Worm (Caenorhabditis elegans): ENCODE data around the gene C13F10.8.

The C13F10.8 gene

DNA sequence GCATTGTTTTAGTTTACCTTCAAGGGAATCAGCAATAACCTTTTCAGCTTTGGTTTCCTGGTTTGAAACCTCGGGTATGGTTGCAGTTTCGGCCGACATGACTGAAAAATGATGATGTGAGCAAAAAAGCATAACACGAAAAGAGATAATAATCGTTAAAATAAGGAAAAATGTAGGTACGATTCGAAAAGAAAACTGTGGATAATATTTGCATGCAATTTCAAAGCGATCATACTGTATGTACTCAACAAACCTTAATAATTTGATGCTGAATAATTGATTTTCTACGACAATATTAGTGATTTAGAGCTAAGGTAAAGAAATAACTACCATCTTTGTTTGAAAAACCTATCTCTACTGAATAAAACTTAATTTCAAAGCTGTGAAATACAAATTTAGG, 24.8 kb downstream of the C13F10.8 start, which contains the start of gene attf-2:
Gene attf-2 (minus strand): TSS at position 101 of the 400 bp plus-strand sequence.
- TF ChIP-seq W03F9.2 (tag; optimal IDR thresholded peaks at IDR 0.05) (no peak), him-1 (tag; optimal IDR thresholded peaks at IDR 0.05) (no peak), dao-5 (tag; optimal IDR thresholded peaks at IDR 0.05) (no peak)

DNA sequence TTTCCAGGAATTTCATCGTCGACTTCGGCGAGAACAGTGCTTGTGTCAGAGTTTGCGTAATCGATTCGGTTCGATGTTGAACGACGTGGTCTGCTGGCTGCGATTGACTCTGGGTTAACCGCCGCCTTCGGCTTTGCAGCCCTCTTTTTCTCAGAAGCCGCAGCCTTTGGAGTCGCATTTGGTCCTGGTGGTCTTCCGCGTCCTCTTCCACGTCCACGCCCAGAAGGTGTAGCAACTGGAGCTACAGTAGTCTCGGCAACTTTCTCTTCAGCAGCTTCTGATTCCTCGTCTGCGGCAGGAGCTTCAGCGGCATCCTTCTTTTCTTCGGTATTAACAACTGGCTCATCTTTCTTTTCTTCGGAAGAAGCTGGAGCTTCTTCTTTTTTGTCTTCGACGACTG, 26.0 kb downstream of the C13F10.8 start:
- TF ChIP-seq him-1 (tag; optimal IDR thresholded peaks at IDR 0.05): no peak
- TF ChIP-seq W03F9.2 (tag; optimal IDR thresholded peaks at IDR 0.05): no peak
- no peak for TF ChIP-seq dao-5 (tag; optimal IDR thresholded peaks at IDR 0.05)

DNA sequence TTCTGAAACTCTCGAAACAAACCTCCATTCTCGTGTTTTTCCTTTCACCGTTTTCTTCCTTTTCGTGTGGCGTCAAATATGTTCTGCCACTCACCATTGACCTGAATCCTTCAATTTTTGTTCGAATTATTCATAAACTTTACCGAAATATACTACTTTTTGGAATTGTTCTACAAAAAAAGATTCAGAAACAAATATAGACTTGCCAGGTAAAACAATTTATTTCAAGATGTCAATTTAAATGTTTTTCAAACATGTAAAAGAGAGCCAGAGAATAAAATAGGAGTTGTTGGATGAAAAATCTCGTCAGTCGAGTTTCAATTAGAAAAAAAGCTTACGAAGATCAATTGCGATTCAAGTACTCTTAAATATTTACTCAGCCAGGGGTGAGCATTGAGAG, 27.3 kb downstream of the C13F10.8 start, which contains the start of gene F09G2.8:
Gene F09G2.8 (minus strand): TSS at position 101 of the 400 bp plus-strand sequence.
- TF ChIP-seq him-1 (tag; optimal IDR thresholded peaks at IDR 0.05) (no peak), W03F9.2 (tag; optimal IDR thresholded peaks at IDR 0.05) (no peak), dao-5 (tag; optimal IDR thresholded peaks at IDR 0.05) (no peak)

DNA sequence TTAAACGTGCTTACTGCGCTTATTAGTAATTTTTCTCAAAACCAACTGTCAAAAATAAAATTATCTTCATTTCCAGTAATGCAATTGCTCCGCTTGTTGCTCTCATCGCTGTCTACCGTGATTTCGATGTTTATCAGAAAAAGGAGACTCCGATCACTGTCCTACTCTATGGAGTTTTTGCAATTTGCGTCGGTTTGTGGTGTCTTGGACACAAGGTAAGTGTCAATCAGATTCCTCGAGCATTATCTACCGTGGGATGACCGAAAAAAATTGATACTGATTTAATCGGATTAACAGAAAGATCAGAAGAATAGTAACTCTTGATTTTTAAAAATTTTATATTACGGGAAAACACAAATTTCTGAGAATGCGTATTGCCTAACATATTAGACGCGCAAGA, 33.5 kb downstream of the C13F10.8 start:
- TF ChIP-seq W03F9.2 (tag; optimal IDR thresholded peaks at IDR 0.05) (no peak), him-1 (tag; optimal IDR thresholded peaks at IDR 0.05) (no peak), dao-5 (tag; optimal IDR thresholded peaks at IDR 0.05) (no peak)

DNA sequence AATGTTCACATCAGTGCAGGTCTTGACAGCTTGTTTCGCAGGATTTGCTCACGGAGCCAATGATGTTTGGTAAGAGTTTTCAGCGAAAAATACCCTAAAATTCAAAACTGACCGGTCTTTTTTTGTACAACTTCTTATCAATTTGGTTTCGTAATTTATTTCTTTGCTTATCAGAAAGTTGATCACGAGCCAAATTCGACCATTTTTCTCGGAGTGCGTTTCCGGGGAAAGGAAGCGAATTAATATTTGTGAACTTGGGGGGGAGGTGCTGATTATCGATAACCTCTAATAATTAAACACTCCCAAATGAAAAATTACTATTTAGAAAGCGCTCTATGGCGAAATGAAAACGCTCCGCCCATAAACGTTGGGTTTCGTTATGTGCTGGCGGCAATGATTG, 34.2 kb downstream of the C13F10.8 start:
- no peak for TF ChIP-seq him-1 (tag; optimal IDR thresholded peaks at IDR 0.05)
- no peak for TF ChIP-seq dao-5 (tag; optimal IDR thresholded peaks at IDR 0.05)

DNA sequence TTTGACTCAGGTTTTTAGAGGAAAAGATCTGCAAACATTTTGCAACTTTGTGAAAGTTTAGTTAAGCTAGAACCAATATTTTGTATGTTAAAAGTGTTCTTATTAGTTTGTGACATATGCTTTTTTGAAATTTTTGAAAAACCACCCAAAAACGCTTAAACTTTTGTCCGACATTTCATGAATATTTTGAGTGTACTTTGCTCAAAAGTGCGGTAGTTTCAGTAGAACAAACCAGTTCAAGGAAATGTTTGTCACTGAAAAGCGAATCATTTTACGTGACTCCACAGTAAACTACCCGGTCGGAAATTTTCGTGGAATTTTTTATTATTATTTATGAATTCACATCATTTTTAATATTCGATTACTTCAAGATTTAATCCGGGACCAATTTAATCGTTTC, 36.3 kb downstream of the C13F10.8 start, which contains the start of gene pitr-5:
Gene pitr-5 (plus strand): TSS at position 301 of the 400 bp plus-strand sequence.
- TF ChIP-seq dao-5 (tag; optimal IDR thresholded peaks at IDR 0.05): no peak
- no peak for TF ChIP-seq him-1 (tag; optimal IDR thresholded peaks at IDR 0.05)
- TF ChIP-seq W03F9.2 (tag; optimal IDR thresholded peaks at IDR 0.05): no peak

DNA sequence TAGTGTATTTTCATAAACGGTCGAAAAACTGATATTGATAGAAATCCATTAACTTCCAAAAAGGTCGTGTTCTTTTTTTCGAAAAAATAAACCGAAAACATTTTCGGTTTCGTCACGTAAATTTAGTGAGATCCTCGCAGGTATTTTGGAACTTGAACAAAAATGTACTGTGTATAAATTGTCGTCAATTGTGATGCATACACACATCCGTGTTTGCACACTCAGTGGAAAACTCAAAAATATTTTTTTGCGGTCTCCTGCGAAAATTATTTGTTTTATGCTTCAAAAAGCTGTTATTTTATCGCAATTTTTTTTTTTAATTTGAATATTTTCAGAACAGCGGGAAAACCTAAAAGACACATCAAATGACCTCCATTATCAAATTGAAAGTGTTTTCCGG, 42.0 kb downstream of the C13F10.8 start, which contains the start of gene cpsf-2:
Gene cpsf-2 (plus strand): TSS at position 330 of the 400 bp plus-strand sequence.
- TF ChIP-seq dao-5 (tag; optimal IDR thresholded peaks at IDR 0.05) (no peak), him-1 (tag; optimal IDR thresholded peaks at IDR 0.05) (no peak), W03F9.2 (tag; optimal IDR thresholded peaks at IDR 0.05) (no peak)

DNA sequence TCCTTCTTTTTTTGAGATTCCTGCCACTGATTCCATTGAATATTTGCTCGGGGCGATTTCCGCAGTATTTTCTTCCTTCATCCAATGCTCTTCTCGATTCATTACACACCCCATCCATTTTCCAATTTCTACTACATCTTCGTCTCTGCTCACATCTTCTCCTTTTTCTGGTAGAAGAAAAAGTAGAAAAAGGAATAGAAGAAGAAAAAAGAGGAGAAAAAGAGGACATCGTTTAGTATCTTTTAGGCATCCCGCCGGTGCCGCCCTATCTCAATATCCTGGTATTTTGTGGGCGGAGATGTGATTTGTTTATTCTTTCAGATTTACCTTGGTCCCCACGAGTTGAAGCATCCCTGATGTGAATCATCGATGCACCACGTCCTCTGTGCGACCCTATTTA, 45.6 kb downstream of the C13F10.8 start, which contains the start of gene lgc-39:
Gene lgc-39 (plus strand): TSS at position 301 of the 400 bp plus-strand sequence.
- TF ChIP-seq him-1 (tag; optimal IDR thresholded peaks at IDR 0.05) (no peak), W03F9.2 (tag; optimal IDR thresholded peaks at IDR 0.05) (no peak), dao-5 (tag; optimal IDR thresholded peaks at IDR 0.05) (no peak)

Data from whole organism, L4/young adult.